Fruit fly (Drosophila melanogaster) whole organism, embryonic: ENCODE measurements around the gene Spt7.

Experiments used
- CG11398 ChIP-seq: fragments of 200-800 bp; sonication (Bioruptor generic); optimal IDR thresholded peaks from 2 replicates; lab custom pipeline; 2016; ENCODE audit warnings: missing biosample characterization, missing genetic modification characterization
- CG12236 ChIP-seq: fragments of 200-800 bp; sonication (Bioruptor generic); optimal IDR thresholded peaks from 2 replicates; lab custom pipeline; 2016; ENCODE audit warnings: missing biosample characterization, missing genetic modification characterization
- CG13296 ChIP-seq: fragments of 200-800 bp; sonication (Bioruptor generic); optimal IDR thresholded peaks from 3 replicates; lab custom pipeline; 2018; ENCODE audit warnings: missing biosample characterization, mild to moderate bottlenecking, missing genetic modification characterization
- CG15269 ChIP-seq: fragments of 200-800 bp; sonication (Bioruptor generic); optimal IDR thresholded peaks from 2 replicates; lab custom pipeline; 2018; ENCODE audit warnings: missing biosample characterization, mild to moderate bottlenecking, missing genetic modification characterization, moderate library complexity
- CG1529 ChIP-seq: fragments of 200-800 bp; sonication (Bioruptor generic); optimal IDR thresholded peaks from 3 replicates; lab custom pipeline; 2018; ENCODE audit warnings: missing biosample characterization, missing genetic modification characterization
- CG15601 ChIP-seq: fragments of 200-800 bp; sonication (Bioruptor generic); optimal IDR thresholded peaks from 3 replicates; lab custom pipeline; 2019; ENCODE audit warnings: missing biosample characterization, mild to moderate bottlenecking, missing genetic modification characterization, moderate library complexity
- CG16779 ChIP-seq: fragments of 200-800 bp; sonication (Bioruptor generic); IDR thresholded peaks from 2 replicates; pipeline ENCODE4 v1.3.6; 2022; ENCODE audit warnings: missing biosample characterization, missing genetic modification characterization
- CG16813 ChIP-seq: fragments of 200-800 bp; sonication (Bioruptor generic); IDR thresholded peaks from 3 replicates; pipeline ENCODE4 v1.3.6; 2022; ENCODE audit warnings: missing biosample characterization, missing genetic modification characterization; ENCODE audit not compliant: partially characterized antibody
- CG16815 ChIP-seq: fragments of 200-800 bp; sonication (Bioruptor generic); optimal IDR thresholded peaks from 3 replicates; lab custom pipeline; 2017; ENCODE audit warnings: missing biosample characterization, mild to moderate bottlenecking, missing genetic modification characterization
- CG17568 ChIP-seq: fragments of 200-800 bp; sonication (Bioruptor generic); optimal IDR thresholded peaks from 2 replicates; lab custom pipeline; 2018; ENCODE audit warnings: missing biosample characterization, mild to moderate bottlenecking, missing genetic modification characterization, moderate library complexity
- CG2129 ChIP-seq: fragments of 200-800 bp; sonication (Bioruptor generic); IDR thresholded peaks from 2 replicates; pipeline ENCODE4 v1.3.6; 2022; ENCODE audit warnings: missing biosample characterization, missing genetic modification characterization; ENCODE audit not compliant: partially characterized antibody
- CG2712 ChIP-seq: fragments of 200-800 bp; optimal IDR thresholded peaks from 3 replicates; lab custom pipeline; 2019; ENCODE audit warnings: missing biosample characterization, mild to moderate bottlenecking, missing genetic modification characterization, moderate library complexity
- CG30403 ChIP-seq: fragments of 200-800 bp; sonication (Bioruptor generic); optimal IDR thresholded peaks from 3 replicates; lab custom pipeline; 2016; ENCODE audit warnings: missing biosample characterization, missing genetic modification characterization
- CG3065 ChIP-seq: fragments of 200-800 bp; sonication (Bioruptor generic); optimal IDR thresholded peaks from 2 replicates; lab custom pipeline; 2016; ENCODE audit warnings: missing biosample characterization, missing genetic modification characterization
- CG31441 ChIP-seq: fragments of 200-800 bp; sonication (Bioruptor generic); IDR thresholded peaks from 2 replicates; pipeline ENCODE4 v1.3.6; 2022; ENCODE audit warnings: missing biosample characterization, missing genetic modification characterization
- CG32767 ChIP-seq: fragments of 200-800 bp; sonication (Bioruptor generic); IDR thresholded peaks from 2 replicates; pipeline ENCODE4 v1.3.6; 2022; ENCODE audit warnings: missing biosample characterization, missing genetic modification characterization
- CG32772 ChIP-seq: fragments of 200-800 bp; sonication (Bioruptor generic); IDR thresholded peaks from 2 replicates; pipeline ENCODE4 v1.3.6; 2022; ENCODE audit warnings: missing biosample characterization, missing genetic modification characterization
- CG34376 ChIP-seq: fragments of 200-800 bp; sonication (Bioruptor generic); optimal IDR thresholded peaks from 2 replicates; lab custom pipeline; 2018; ENCODE audit warnings: missing biosample characterization, mild to moderate bottlenecking, missing genetic modification characterization
- CG42726 ChIP-seq: fragments of 200-800 bp; sonication (Bioruptor generic); IDR thresholded peaks from 2 replicates; pipeline ENCODE4 v1.3.6; 2022; ENCODE audit warnings: missing biosample characterization, missing genetic modification characterization; ENCODE audit not compliant: partially characterized antibody
- CG4820 ChIP-seq: fragments of 200-800 bp; sonication (Bioruptor generic); optimal IDR thresholded peaks from 3 replicates; lab custom pipeline; 2016; ENCODE audit warnings: missing biosample characterization, missing genetic modification characterization
- CG6791 ChIP-seq: fragments of 200-800 bp; sonication (Bioruptor generic); IDR thresholded peaks from 3 replicates; pipeline ENCODE4 v1.3.6; 2022; ENCODE audit warnings: missing biosample characterization, missing genetic modification characterization; ENCODE audit not compliant: partially characterized antibody
- CG9437 ChIP-seq: fragments of 200-800 bp; sonication (Bioruptor generic); optimal IDR thresholded peaks from 2 replicates; lab custom pipeline; 2018; ENCODE audit warnings: missing biosample characterization, mild to moderate bottlenecking, missing genetic modification characterization
- CG9797 ChIP-seq: fragments of 200-800 bp; sonication (Bioruptor generic); optimal IDR thresholded peaks from 3 replicates; lab custom pipeline; 2018; ENCODE audit warnings: missing biosample characterization, mild to moderate bottlenecking, missing genetic modification characterization
- Chrac-16 ChIP-seq: fragments of 200-800 bp; sonication (Bioruptor generic); optimal IDR thresholded peaks from 3 replicates; lab custom pipeline; 2016; ENCODE audit warnings: missing biosample characterization, missing genetic modification characterization
- Ets65A ChIP-seq: fragments of 200-800 bp; sonication (Bioruptor generic); peaks from one replicate; lab custom pipeline; 2016; ENCODE audit warnings: missing biosample characterization, missing genetic modification characterization
- GATAe ChIP-seq: fragments of 200-800 bp; sonication (Bioruptor generic); conservative IDR thresholded peaks from 2 replicates; pipeline ENCODE4 v1.3.6; 2022; ENCODE audit warnings: missing biosample characterization, missing genetic modification characterization
- HLH3B ChIP-seq: fragments of 200-800 bp; sonication (Bioruptor generic); IDR thresholded peaks from 2 replicates; pipeline ENCODE4 v1.3.6; 2022; ENCODE audit warnings: missing biosample characterization, missing genetic modification characterization
- Hmr ChIP-seq: fragments of 200-800 bp; sonication (Bioruptor generic); optimal IDR thresholded peaks from 3 replicates; lab custom pipeline; 2017; ENCODE audit warnings: mild to moderate bottlenecking, missing biosample characterization, missing genetic modification reagents, missing genetic modification characterization
- Kr ChIP-seq: fragments of 200-800 bp; sonication (Bioruptor generic); optimal IDR thresholded peaks from 2 replicates; lab custom pipeline; 2017; ENCODE audit warnings: missing biosample characterization, mild to moderate bottlenecking, missing genetic modification characterization
- Lim3 ChIP-seq: fragments of 200-800 bp; sonication (Bioruptor generic); IDR thresholded peaks from 2 replicates; pipeline ENCODE4 v1.3.6; 2022; ENCODE audit warnings: missing biosample characterization, missing genetic modification characterization
- Mad ChIP-seq: fragments of 200-800 bp; sonication (Bioruptor generic); optimal IDR thresholded peaks from 2 replicates; lab custom pipeline; 2016; ENCODE audit warnings: missing biosample characterization, missing genetic modification characterization
- Nf-YA ChIP-seq: fragments of 200-800 bp; sonication (Bioruptor generic); IDR thresholded peaks from 2 replicates; pipeline ENCODE4 v1.3.6; 2022; ENCODE audit warnings: missing biosample characterization, missing genetic modification characterization
- Xbp1 ChIP-seq: fragments of 200-800 bp; sonication (Bioruptor generic); optimal IDR thresholded peaks from 3 replicates; lab custom pipeline; 2016; ENCODE audit warnings: missing biosample characterization, mild to moderate bottlenecking, missing genetic modification characterization
- Xrp1 ChIP-seq: fragments of 200-800 bp; sonication (Bioruptor generic); IDR thresholded peaks from 2 replicates; pipeline ENCODE4 v1.3.6; 2022; ENCODE audit warnings: missing biosample characterization, missing genetic modification characterization
- amos ChIP-seq: fragments of 200-800 bp; sonication (Bioruptor generic); IDR thresholded peaks from 2 replicates; pipeline ENCODE4 v1.3.6; 2022; ENCODE audit warnings: missing biosample characterization, missing genetic modification characterization; ENCODE audit not compliant: partially characterized antibody
- az2 ChIP-seq: fragments of 200-800 bp; sonication (Bioruptor generic); optimal IDR thresholded peaks from 3 replicates; lab custom pipeline; 2016; ENCODE audit warnings: missing biosample characterization, missing genetic modification characterization
- chinmo ChIP-seq: fragments of 200-800 bp; sonication (Bioruptor generic); IDR thresholded peaks from 4 replicates; pipeline ENCODE4 v1.3.6; 2022; ENCODE audit warnings: missing biosample characterization, missing genetic modification characterization; ENCODE audit not compliant: partially characterized antibody
- croc ChIP-seq: fragments of 200-800 bp; sonication (Bioruptor generic); conservative IDR thresholded peaks from 3 replicates; pipeline ENCODE4 v1.3.6; 2022; ENCODE audit warnings: missing biosample characterization, missing genetic modification characterization
- crp ChIP-seq, 2 experiments: fragments of 200-800 bp; sonication (Bioruptor generic); optimal IDR thresholded peaks; 2 replicates in 1 of 2; 3 replicates in 1 of 2; lab custom pipeline; 2017; ENCODE audit warnings: missing biosample characterization in 2 of 2, missing genetic modification characterization in 2 of 2, mild to moderate bottlenecking in 1 of 2, moderate library complexity in 1 of 2
- dpn ChIP-seq, 2 experiments: fragments of 200-800 bp; sonication (Bioruptor generic); optimal IDR thresholded peaks; 3 replicates each; lab custom pipeline; 2016; ENCODE audit warnings: missing biosample characterization in 2 of 2, missing genetic modification characterization in 2 of 2
- lola ChIP-seq, 3 experiments: fragments of >200 bp in 2 of 3; fragments of 200-800 bp in 1 of 3; sonication (Bioruptor generic) in 1 of 3; optimal IDR thresholded peaks; 2 replicates each; lab custom pipeline; 2017 to 2019; ENCODE audit warnings: missing biosample characterization in 3 of 3, missing genetic modification characterization in 3 of 3, mild to moderate bottlenecking in 1 of 3, moderate library complexity in 1 of 3
- pnt ChIP-seq: fragments of 200-800 bp; sonication (Bioruptor generic); optimal IDR thresholded peaks from 3 replicates; lab custom pipeline; 2016; ENCODE audit warnings: missing biosample characterization, missing genetic modification characterization
- salm ChIP-seq: fragments of 200-800 bp; sonication (Bioruptor generic); optimal IDR thresholded peaks from 2 replicates; lab custom pipeline; 2018; ENCODE audit warnings: missing biosample characterization, mild to moderate bottlenecking, missing genetic modification characterization
- sc ChIP-seq, 3 experiments: fragments of >200 bp in 2 of 3; fragments of 200-800 bp in 1 of 3; sonication (Bioruptor generic) in 1 of 3; optimal IDR thresholded peaks; 2 replicates in 2 of 3; 3 replicates in 1 of 3; lab custom pipeline; 2017; ENCODE audit warnings: mild to moderate bottlenecking in 1 of 3, missing biosample characterization in 1 of 3, missing genetic modification characterization in 1 of 3, missing genetic modification reagents in 1 of 3
- sd ChIP-seq: fragments of 200-800 bp; sonication (Bioruptor generic); optimal IDR thresholded peaks from 3 replicates; lab custom pipeline; 2018; ENCODE audit warnings: missing biosample characterization, mild to moderate bottlenecking, missing genetic modification characterization, moderate library complexity
- sisA ChIP-seq: fragments of 200-800 bp; sonication (Bioruptor generic); IDR thresholded peaks from 2 replicates; pipeline ENCODE4 v1.3.6; 2022; ENCODE audit warnings: missing biosample characterization, missing genetic modification characterization
- unc-4 ChIP-seq: fragments of 200-800 bp; sonication (Bioruptor generic); IDR thresholded peaks from 2 replicates; pipeline ENCODE4 v1.3.6; 2022; ENCODE audit warnings: missing biosample characterization, missing genetic modification characterization; ENCODE audit not compliant: partially characterized antibody
- zf30C ChIP-seq: fragments of 200-800 bp; sonication (Bioruptor generic); optimal IDR thresholded peaks from 3 replicates; lab custom pipeline; 2018; ENCODE audit warnings: missing biosample characterization, mild to moderate bottlenecking, missing genetic modification characterization

The Spt7 gene

DNA sequence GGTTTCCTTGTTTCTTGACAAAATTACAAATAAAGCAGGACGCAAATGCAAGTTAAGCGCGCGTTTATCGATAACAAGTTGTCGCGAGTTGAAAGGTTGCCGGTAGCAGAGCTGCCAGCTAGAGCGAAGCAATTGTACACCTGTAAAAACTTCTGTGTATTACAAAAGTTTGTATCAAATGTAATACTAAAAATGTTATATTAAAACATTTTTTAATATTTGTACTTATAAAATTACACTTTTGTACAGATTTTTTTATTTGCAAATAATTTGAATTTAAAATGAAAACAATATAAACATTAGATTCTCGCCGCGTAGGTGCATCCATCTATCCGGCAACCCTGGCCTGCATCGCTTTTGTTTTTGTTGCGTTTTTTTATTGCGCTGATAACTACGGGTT, 5.6 kb upstream of the Spt7 start, which contains the start of the genes CG8142 and Ucp4A (continued):
- TF ChIP-seq Mad (GFP tag; lab: Kevin White, UChicago): peak; percentile 72
- no peak for TF ChIP-seq CG12236
- peak; percentile 61 for TF ChIP-seq salm
- TF ChIP-seq CG1529 (GFP tag; lab: Kevin White, UChicago): peak; percentile 66
- TF ChIP-seq pnt (GFP tag; lab: Kevin White, UChicago): peak; percentile 52
- TF ChIP-seq Nf-YA (GFP tag; lab: Robert Waterston, UW): peak; percentile 91
- peak; percentile 73 to 90 for TF ChIP-seq dpn (GFP tag; optimal IDR thresholded peaks at IDR 0.05; lab: Kevin White, UChicago)
- no peak for TF ChIP-seq CG2129 (GFP tag; lab: Robert Waterston, UW)
- TF ChIP-seq crp (GFP tag; optimal IDR thresholded peaks at IDR 0.05; lab: Kevin White, UChicago): peak in 1 of 2 experiments; percentile 61
- TF ChIP-seq sd (tag; lab: Kevin White, UChicago): peak; percentile 61
- TF ChIP-seq CG11398 (GFP tag; lab: Kevin White, UChicago): no peak
- TF ChIP-seq CG15601: peak; percentile 90
- TF ChIP-seq CG31441 (GFP tag; lab: Robert Waterston, UW): peak; percentile 93
- TF ChIP-seq CG42726 (GFP tag; lab: Robert Waterston, UW): no peak
- peak; percentile 86 for TF ChIP-seq Hmr (GFP tag; lab: Kevin White, UChicago)
- TF ChIP-seq CG30403: peak; percentile 95
- peak; percentile 91 for TF ChIP-seq CG15269 (tag; lab: Kevin White, UChicago)
- TF ChIP-seq CG13296 (GFP tag; lab: Kevin White, UChicago): peak; percentile 91
- TF ChIP-seq HLH3B (GFP tag; lab: Robert Waterston, UW): peak; percentile 95
- peak; percentile 95 for TF ChIP-seq CG32767
- TF ChIP-seq Xrp1 (GFP tag; lab: Robert Waterston, UW): peak; percentile 98
- TF ChIP-seq Ets65A (GFP tag; lab: Kevin White, UChicago): peak; percentile 96
- TF ChIP-seq az2: peak; percentile 90
- TF ChIP-seq croc (GFP tag; lab: Robert Waterston, UW): peak; percentile 93
- TF ChIP-seq Xbp1 (GFP tag; lab: Kevin White, UChicago): peak; percentile 94
- no peak for TF ChIP-seq Kr
- peak; percentile 90 for TF ChIP-seq GATAe (GFP tag; lab: Robert Waterston, UW)
- peak in 1 of 3 experiments; percentile 87 for TF ChIP-seq lola (GFP tag; optimal IDR thresholded peaks at IDR 0.05; lab: Kevin White, UChicago)
- TF ChIP-seq CG16813 (GFP tag; lab: Robert Waterston, UW): 0 out of 3 replicates have a peak, but pooled peaks have one; percentile 41
- TF ChIP-seq CG3065 (GFP tag; lab: Kevin White, UChicago): peak; percentile 81
- peak; percentile 75 for TF ChIP-seq CG34376
- 0 out of 4 replicates have a peak, but pooled peaks have one; percentile 52 for TF ChIP-seq chinmo (GFP tag; lab: Robert Waterston, UW)
- TF ChIP-seq unc-4 (GFP tag; lab: Robert Waterston, UW): no peak
- no peak for TF ChIP-seq sc (optimal IDR thresholded peaks at IDR 0.05; lab: Kevin White, UChicago)
- peak; percentile 79 for TF ChIP-seq sc (GFP tag; optimal IDR thresholded peaks at IDR 0.05; lab: Kevin White, UChicago)
- peak; percentile 91 for TF ChIP-seq zf30C
- TF ChIP-seq CG16779 (GFP tag; lab: Robert Waterston, UW): peak; percentile 86
- TF ChIP-seq amos (GFP tag; lab: Robert Waterston, UW): peak; percentile 17; the same call in 1 of the 2 replicates
- TF ChIP-seq sisA (GFP tag; lab: Robert Waterston, UW): peak; percentile 95
- TF ChIP-seq CG16815 (GFP tag; lab: Kevin White, UChicago): peak; percentile 88
- peak; percentile 91 for TF ChIP-seq CG4820 (GFP tag; lab: Kevin White, UChicago)
- peak; percentile 87 for TF ChIP-seq Lim3 (GFP tag; lab: Robert Waterston, UW)
- TF ChIP-seq CG32772 (GFP tag; lab: Robert Waterston, UW): peak; percentile 97
- TF ChIP-seq CG9797 (GFP tag; lab: Kevin White, UChicago): peak; percentile 28
- no peak for TF ChIP-seq CG17568 (GFP tag; lab: Kevin White, UChicago)
- peak; percentile 94 for TF ChIP-seq CG2712 (tag; lab: Kevin White, UChicago)
- TF ChIP-seq CG6791 (GFP tag; lab: Robert Waterston, UW): no peak
- TF ChIP-seq CG9437 (GFP tag; lab: Kevin White, UChicago): peak; percentile 77
- TF ChIP-seq Chrac-16 (GFP tag; lab: Kevin White, UChicago): peak; percentile 92
